Fruit fly (Drosophila melanogaster): ENCODE data around the gene ko.

ko gene

dm6 chr3L:21056290-21056689 lies 74.7 kb downstream of the ko start (continued):
- peak; percentile 43 for TF ChIP-seq fd96Cb (tag; optimal IDR thresholded peaks at IDR 0.05)
- TF ChIP-seq fu2 (GFP tag; optimal IDR thresholded peaks at IDR 0.05), result no peak
- TF ChIP-seq sc (optimal IDR thresholded peaks at IDR 0.05), result no peak
- TF ChIP-seq sc (GFP tag; optimal IDR thresholded peaks at IDR 0.05), result no peak
- no peak for TF ChIP-seq Spps (tag; optimal IDR thresholded peaks at IDR 0.05)
- TF ChIP-seq NfI (GFP tag; optimal IDR thresholded peaks at IDR 0.05), result no peak
- TF ChIP-seq CG10274 (GFP tag; optimal IDR thresholded peaks at IDR 0.05), result no peak
- no peak for TF ChIP-seq CG12155 (GFP tag; optimal IDR thresholded peaks at IDR 0.05)
- TF ChIP-seq CG4617 (GFP tag; optimal IDR thresholded peaks at IDR 0.05; ENCODE audit: borderline replicate concordance), result no peak
- TF ChIP-seq CG7556 (GFP tag; optimal IDR thresholded peaks at IDR 0.05), result peak; percentile 42
- no peak for TF ChIP-seq CG12071 (GFP tag; optimal IDR thresholded peaks at IDR 0.05)
- no peak for TF ChIP-seq CG1233 (GFP tag; optimal IDR thresholded peaks at IDR 0.05)
- TF ChIP-seq CG30403 (GFP tag; optimal IDR thresholded peaks at IDR 0.05), result peak; percentile 48
- TF ChIP-seq Vsx1 (GFP tag; optimal IDR thresholded peaks at IDR 0.05), result no peak
- TF ChIP-seq tin (GFP tag; optimal IDR thresholded peaks at IDR 0.05), result no peak
- TF ChIP-seq CG2120 (GFP tag; optimal IDR thresholded peaks at IDR 0.05), result no peak
- no peak for TF ChIP-seq klu (GFP tag; IDR thresholded peaks at IDR 0.05)
- TF ChIP-seq PHDP (tag; optimal IDR thresholded peaks at IDR 0.05), result no peak
- TF ChIP-seq HHEX (GFP tag; optimal IDR thresholded peaks at IDR 0.05), result peak; percentile 3
- no peak for TF ChIP-seq trh (GFP tag; optimal IDR thresholded peaks at IDR 0.05)
- peak; percentile 69 for TF ChIP-seq CG11504 (tag; optimal IDR thresholded peaks at IDR 0.05)
- TF ChIP-seq crp (GFP tag; optimal IDR thresholded peaks at IDR 0.05), result no peak
- TF ChIP-seq stc (GFP tag; IDR thresholded peaks at IDR 0.05), result no peak
- TF ChIP-seq CG7271 (tag; optimal IDR thresholded peaks at IDR 0.05), result no peak
- no peak for TF ChIP-seq MESR4 (GFP tag; optimal IDR thresholded peaks at IDR 0.05)
- no peak for TF ChIP-seq kni (GFP tag; optimal IDR thresholded peaks at IDR 0.05)
- TF ChIP-seq CG4730 (GFP tag; IDR thresholded peaks at IDR 0.05), result no peak
- TF ChIP-seq Ssrp (tag; optimal IDR thresholded peaks at IDR 0.05), result peak; percentile 6
- peak; percentile 45 for TF ChIP-seq CG8924 (tag; optimal IDR thresholded peaks at IDR 0.05)
- TF ChIP-seq TFAM (GFP tag; optimal IDR thresholded peaks at IDR 0.05), result no peak
- TF ChIP-seq CG4820 (GFP tag; optimal IDR thresholded peaks at IDR 0.05), result no peak
- peak; percentile 10 for TF ChIP-seq Max (GFP tag; optimal IDR thresholded peaks at IDR 0.05)
- no peak for TF ChIP-seq onecut (GFP tag; IDR thresholded peaks at IDR 0.05)
- no peak for TF ChIP-seq CG32772 (GFP tag; IDR thresholded peaks at IDR 0.05)
- TF ChIP-seq knrl (GFP tag; IDR thresholded peaks at IDR 0.05; ENCODE audit: partially characterized antibody), result no peak
- no peak for TF ChIP-seq jigr1 (GFP tag; IDR thresholded peaks at IDR 0.05)
- TF ChIP-seq CG3726 (GFP tag; IDR thresholded peaks at IDR 0.05), result no peak
- no peak for TF ChIP-seq caup (GFP tag; optimal IDR thresholded peaks at IDR 0.05; ENCODE audit: severe bottlenecking)
- peak; percentile 13 for TF ChIP-seq Hr3 (GFP tag; optimal IDR thresholded peaks at IDR 0.05)
- TF ChIP-seq emc (GFP tag; optimal IDR thresholded peaks at IDR 0.05), result no peak
- TF ChIP-seq grau (tag; optimal IDR thresholded peaks at IDR 0.05), result peak; percentile 32

DNA sequence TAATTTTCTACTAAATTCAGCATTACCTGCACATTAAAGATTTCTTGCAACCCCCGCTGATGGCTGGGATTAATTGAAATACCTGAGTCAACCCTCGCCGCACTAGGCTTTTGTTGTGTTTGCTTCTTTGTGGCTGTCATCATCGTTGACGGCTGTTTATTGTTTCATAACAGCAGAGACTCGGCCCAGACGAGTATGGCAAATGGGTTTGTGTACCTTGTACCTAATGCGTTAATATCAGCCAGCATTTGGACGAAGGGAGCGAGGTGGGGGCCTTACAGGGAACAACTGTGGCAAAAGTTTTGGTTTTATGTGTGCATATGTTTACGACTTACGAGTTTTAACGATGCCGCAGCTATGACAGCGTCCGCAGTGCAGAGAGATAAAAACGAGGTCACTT lies 75.1 kb downstream of the ko start:
- TF ChIP-seq salm (tag; optimal IDR thresholded peaks at IDR 0.05) (peak; percentile 7), ash1 (GFP tag; optimal IDR thresholded peaks at IDR 0.05) (no peak), nom (GFP tag; optimal IDR thresholded peaks at IDR 0.05) (no peak), Nf-YB (GFP tag; optimal IDR thresholded peaks at IDR 0.05) (no peak), insv (GFP tag; optimal IDR thresholded peaks at IDR 0.05) (no peak), nmo (GFP tag; optimal IDR thresholded peaks at IDR 0.05) (no peak), CG15073 (GFP tag; optimal IDR thresholded peaks at IDR 0.05) (no peak), z (GFP tag; IDR thresholded peaks at IDR 0.05) (no peak), CG6765 (GFP tag; optimal IDR thresholded peaks at IDR 0.05) (no peak), cato (GFP tag; optimal IDR thresholded peaks at IDR 0.05; ENCODE audit: borderline replicate concordance) (no peak), trh (GFP tag; optimal IDR thresholded peaks at IDR 0.05) (no peak), Bdp1 (GFP tag; optimal IDR thresholded peaks at IDR 0.05) (no peak), her (GFP tag; optimal IDR thresholded peaks at IDR 0.05) (no peak), CG12391 (tag; optimal IDR thresholded peaks at IDR 0.05) (no peak)
